Fruit fly (Drosophila melanogaster) whole organism, embryonic: Measurements from ENCODE around the gene Mct1.
A peak's percentile ranks its signal among the peaks of the same experiment; 100 is the strongest.

Experiments
- CG10462 ChIP-seq: fragments of 200-800 bp; sonication (Bioruptor generic); optimal IDR thresholded peaks from 2 replicates; lab custom pipeline; 2016; ENCODE audit warnings: missing biosample characterization, missing genetic modification characterization
- CG11398 ChIP-seq: fragments of 200-800 bp; sonication (Bioruptor generic); optimal IDR thresholded peaks from 2 replicates; lab custom pipeline; 2016; ENCODE audit warnings: missing biosample characterization, missing genetic modification characterization
- CG12744 ChIP-seq: fragments of 200-800 bp; sonication (Bioruptor generic); optimal IDR thresholded peaks from 2 replicates; lab custom pipeline; 2016; ENCODE audit warnings: missing biosample characterization, missing genetic modification characterization
- HLH4C ChIP-seq: fragments of 200-800 bp; sonication (Bioruptor generic); IDR thresholded peaks from 3 replicates; pipeline ENCODE4 v1.3.6; 2022; ENCODE audit warnings: missing biosample characterization, missing genetic modification characterization; ENCODE audit not compliant: partially characterized antibody
- corto ChIP-seq: fragments of 200-800 bp; sonication (Bioruptor generic); optimal IDR thresholded peaks from 2 replicates; lab custom pipeline; 2016; ENCODE audit warnings: missing biosample characterization, mild to moderate bottlenecking, missing genetic modification characterization, moderate library complexity
- gfzf ChIP-seq: fragments of 200-800 bp; sonication (Bioruptor generic); optimal IDR thresholded peaks from 2 replicates; lab custom pipeline; 2016; ENCODE audit warnings: missing biosample characterization, mild to moderate bottlenecking, missing genetic modification characterization, moderate library complexity
- insv ChIP-seq, 2 experiments: fragments of 200-800 bp; sonication (Bioruptor generic); optimal IDR thresholded peaks; 3 replicates each; lab custom pipeline; 2016 to 2018; ENCODE audit warnings: missing biosample characterization in 2 of 2, missing genetic modification characterization in 2 of 2
- jigr1 ChIP-seq: fragments of 200-800 bp; sonication (Bioruptor generic); IDR thresholded peaks from 3 replicates; pipeline ENCODE4 v1.3.6; 2022; ENCODE audit warnings: missing biosample characterization, missing genetic modification characterization
- pan ChIP-seq, 4 experiments: fragments of >200 bp in 3 of 4; fragments of 200-800 bp in 1 of 4; sonication (Bioruptor generic) in 1 of 4; optimal IDR thresholded peaks in 3 of 4; IDR thresholded peaks in 1 of 4; 2 replicates each; pipeline versions ENCODE4 v1.3.6 to Lab custom; 2017 to 2022; ENCODE audit warnings: missing biosample characterization in 2 of 4, missing genetic modification characterization in 2 of 4, mixed read lengths in 1 of 4
- trh ChIP-seq: fragments of 200-800 bp; sonication (Bioruptor generic); optimal IDR thresholded peaks from 2 replicates; lab custom pipeline; 2016; ENCODE audit warnings: missing biosample characterization, missing genetic modification characterization

dm6 chrX:2141159-2141853 lies 47.7 kb upstream of the Mct1 start, which contains the start of gene D2hgdh:
- TF ChIP-seq CG12744 (GFP tag; lab: Kevin White, UChicago): no peak
- no peak for TF ChIP-seq gfzf (GFP tag; lab: Kevin White, UChicago)
- TF ChIP-seq trh (GFP tag; lab: Kevin White, UChicago): no peak
- no peak for TF ChIP-seq CG11398 (GFP tag; lab: Kevin White, UChicago)
- TF ChIP-seq pan (optimal IDR thresholded peaks at IDR 0.05; lab: Kevin White, UChicago): no peak
- TF ChIP-seq pan (GFP tag; optimal IDR thresholded peaks at IDR 0.05 in 1 of 2, IDR thresholded peaks at IDR 0.05 in 1 of 2): peak in 1 of 2 experiments; percentile 24
- no peak for TF ChIP-seq corto
- no peak for TF ChIP-seq HLH4C
- no peak for TF ChIP-seq jigr1
- no peak for TF ChIP-seq CG10462
- TF ChIP-seq insv (GFP tag; optimal IDR thresholded peaks at IDR 0.05; lab: Kevin White, UChicago): no peak
